Worm (Caenorhabditis elegans): ENCODE data around the gene best-1.

The best-1 gene

ce11 chrIV:13096778-13097177 is 12.8 kb downstream of the best-1 start (continued):
- TF ChIP-seq Y79H2A.3 (GFP tag; conservative IDR thresholded peaks at IDR 0.05): peak; percentile 78; the same call in 1 of the 2 replicates
- no peak for TF ChIP-seq nhr-27 (tag; optimal IDR thresholded peaks at IDR 0.05)
- peak; percentile 58 for TF ChIP-seq madf-6 (GFP tag; IDR thresholded peaks at IDR 0.05)
- TF ChIP-seq gei-17 (GFP tag; optimal IDR thresholded peaks at IDR 0.05): no peak
- peak; percentile 34 for TF ChIP-seq snpc-3.4 (tag; optimal IDR thresholded peaks at IDR 0.05)
- peak; percentile 52; the same call in 1 of the 2 replicates for TF ChIP-seq dox-1 (GFP tag; IDR thresholded peaks at IDR 0.05)
- no peak for TF ChIP-seq snpc-4 (GFP tag; optimal IDR thresholded peaks at IDR 0.05)
- TF ChIP-seq snpc-4 (tag; optimal IDR thresholded peaks at IDR 0.05): peak in 2 of 4 experiments; percentile 47 to 53
- TF ChIP-seq F39B2.1 (GFP tag; IDR thresholded peaks at IDR 0.05): 0 out of 2 replicates have a peak, but pooled peaks have one; percentile 17
- TF ChIP-seq ceh-58 (GFP tag; IDR thresholded peaks at IDR 0.05): no peak
- TF ChIP-seq repo-1 (tag; optimal IDR thresholded peaks at IDR 0.05): peak; percentile 34
- TF ChIP-seq nfyb-1 (GFP tag; IDR thresholded peaks at IDR 0.05): 0 out of 2 replicates have a peak, but pooled peaks have one; percentile 7
- TF ChIP-seq mxl-1 (tag; optimal IDR thresholded peaks at IDR 0.05): peak; percentile 39
- no peak for TF ChIP-seq F37B4.10 (GFP tag; IDR thresholded peaks at IDR 0.05)
- peak; percentile 1 for TF ChIP-seq T26A5.8 (tag; optimal IDR thresholded peaks at IDR 0.05)
- no peak for TF ChIP-seq unc-130 (GFP tag; optimal IDR thresholded peaks at IDR 0.05)
- no peak for TF ChIP-seq ama-1 (optimal IDR thresholded peaks at IDR 0.05)
- peak in 1 of 2 experiments; percentile 90 for TF ChIP-seq ama-1 (GFP tag; optimal IDR thresholded peaks at IDR 0.05)
- peak; percentile 63 for TF ChIP-seq B0336.3 (GFP tag; IDR thresholded peaks at IDR 0.05)
- no peak for TF ChIP-seq Y53F4B.3 (GFP tag; IDR thresholded peaks at IDR 0.05)
- peak; percentile 35 for TF ChIP-seq attf-5 (GFP tag; optimal IDR thresholded peaks at IDR 0.05)
- TF ChIP-seq bed-2 (GFP tag; IDR thresholded peaks at IDR 0.05): no peak
- no peak for TF ChIP-seq bed-1 (GFP tag; IDR thresholded peaks at IDR 0.05)
- peak; percentile 8 for TF ChIP-seq lin-54 (GFP tag; optimal IDR thresholded peaks at IDR 0.05)
- TF ChIP-seq athp-1 (tag; optimal IDR thresholded peaks at IDR 0.05): peak; percentile 48

- TF ChIP-seq ekl-4 (GFP tag; IDR thresholded peaks at IDR 0.05): peak; percentile 49; the same call in 1 of the 2 replicates
- TF ChIP-seq nhr-120 (GFP tag; IDR thresholded peaks at IDR 0.05): no peak
- TF ChIP-seq cebp-2 (GFP tag; IDR thresholded peaks at IDR 0.05): no peak
- TF ChIP-seq F10E7.11 (tag; optimal IDR thresholded peaks at IDR 0.05): no peak
- no peak for TF ChIP-seq T07F8.4 (tag; optimal IDR thresholded peaks at IDR 0.05)
- TF ChIP-seq nhr-27 (tag; optimal IDR thresholded peaks at IDR 0.05): no peak
- peak; percentile 8; the same call in 1 of the 2 replicates for TF ChIP-seq F33H1.4 (GFP tag; IDR thresholded peaks at IDR 0.05)
- TF ChIP-seq aptf-2 (GFP tag; conservative IDR thresholded peaks at IDR 0.05): no peak
- 0 out of 2 replicates have a peak, but pooled peaks have one; percentile 36 for TF ChIP-seq ceh-100 (GFP tag; IDR thresholded peaks at IDR 0.05)
- no peak for TF ChIP-seq unc-130 (GFP tag; optimal IDR thresholded peaks at IDR 0.05)
- no peak for TF ChIP-seq snpc-3.4 (tag; optimal IDR thresholded peaks at IDR 0.05)
- TF ChIP-seq F57A8.1 (GFP tag; optimal IDR thresholded peaks at IDR 0.05): no peak
- no peak for TF ChIP-seq hlh-12 (tag; optimal IDR thresholded peaks at IDR 0.05)
- TF ChIP-seq B0035.1 (tag; optimal IDR thresholded peaks at IDR 0.05): no peak
- TF ChIP-seq efl-1 (GFP tag; optimal IDR thresholded peaks at IDR 0.05): peak; percentile 49
- TF ChIP-seq T26A5.8 (tag; optimal IDR thresholded peaks at IDR 0.05): no peak
- TF ChIP-seq cebp-1 (GFP tag; IDR thresholded peaks at IDR 0.05): no peak
- TF ChIP-seq cebp-1 (tag; optimal IDR thresholded peaks at IDR 0.05): no peak
- TF ChIP-seq madf-6 (GFP tag; IDR thresholded peaks at IDR 0.05): peak; percentile 32
- 0 out of 2 replicates have a peak, but pooled peaks have one; percentile 22 for TF ChIP-seq hsf-1 (GFP tag; IDR thresholded peaks at IDR 0.05)
- TF ChIP-seq ztf-25 (GFP tag; IDR thresholded peaks at IDR 0.05): 0 out of 2 replicates have a peak, but pooled peaks have one; percentile 35
- no peak for TF ChIP-seq F39B2.1 (GFP tag; IDR thresholded peaks at IDR 0.05)
Measured at ce11 chrIV:13095462-13095861, 14.1 kb downstream of the best-1 start, which contains the start of gene rfc-3. TSS of gene rfc-3 (plus strand) at chrIV:13095762.

All from whole organism, young adult.